Worm (Caenorhabditis elegans): ENCODE results near the gene snf-3.
A peak's percentile ranks its signal among the peaks of the same experiment; 100 is the strongest.

DNA sequence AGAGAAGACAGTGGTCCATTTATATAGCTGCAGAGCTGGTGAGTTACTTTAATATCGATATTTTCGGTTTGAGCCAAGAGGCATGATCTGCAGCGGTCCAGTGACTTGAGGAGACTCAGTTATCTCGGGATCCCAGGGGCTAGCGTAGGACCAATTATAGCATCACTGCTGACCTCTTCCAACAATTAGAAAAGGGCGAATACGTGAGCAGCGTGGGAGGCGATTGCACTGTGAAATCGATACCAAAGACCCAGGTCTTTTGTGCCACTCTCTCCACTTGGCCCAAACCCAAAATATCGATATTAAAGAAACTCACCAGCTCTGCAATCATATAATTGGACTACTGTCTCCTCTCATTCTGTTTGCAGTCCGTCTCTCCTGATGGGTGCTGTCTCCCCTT lies 42.0 kb upstream of the snf-3 start, which contains the start of gene fbxb-40:
- TF ChIP-seq tab-1 (GFP tag; IDR thresholded peaks at IDR 0.05) (no peak), ztf-23 (GFP tag; IDR thresholded peaks at IDR 0.05) (no peak), flt-1 (GFP tag; IDR thresholded peaks at IDR 0.05) (peak; percentile 47; the same call in 1 of the 2 replicates), T22C8.4 (GFP tag; IDR thresholded peaks at IDR 0.05) (no peak), klf-2 (GFP tag; conservative IDR thresholded peaks at IDR 0.05) (no peak), med-1 (GFP tag; optimal IDR thresholded peaks at IDR 0.05; ENCODE audit: insufficient read depth) (no peak)

Measured in whole organism, midembryonic.